Fruit fly (Drosophila melanogaster): Measurements from ENCODE around the gene Gr28b.

Gene Gr28b

DNA sequence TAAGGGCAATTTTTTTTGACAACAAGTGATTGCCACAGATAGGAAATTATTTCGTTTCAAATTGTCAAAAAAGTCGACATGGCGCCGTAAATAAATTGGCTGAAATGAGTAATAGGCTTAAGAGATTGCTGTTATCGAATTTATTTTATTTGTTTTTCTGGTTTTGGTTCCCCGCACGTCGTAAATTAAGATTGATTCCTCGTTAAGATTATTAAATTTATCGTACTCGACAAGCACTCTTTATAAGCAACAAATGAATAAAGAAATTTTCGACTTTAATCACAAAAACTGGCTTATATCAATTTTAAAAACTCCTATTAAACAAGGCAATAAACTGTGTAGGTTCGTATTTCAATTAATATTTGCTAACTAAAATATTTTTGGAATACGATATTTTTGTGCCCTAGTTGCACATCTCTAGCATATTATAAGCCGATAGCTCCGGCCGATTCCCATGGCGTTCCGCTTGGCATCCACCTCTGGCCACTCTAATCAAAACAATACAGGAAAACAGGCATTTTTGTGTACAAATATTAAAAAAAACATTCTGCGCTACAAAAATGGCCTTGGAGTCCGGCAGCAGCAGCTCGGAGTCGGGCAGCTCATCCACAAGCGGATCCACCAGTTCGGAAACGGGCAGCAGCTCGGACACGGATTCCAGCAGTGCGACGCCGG is 50.0 kb downstream of the Gr28b start, which contains the start of gene chm (continued):
- TF ChIP-seq gcm (GFP tag; optimal IDR thresholded peaks at IDR 0.05) = no peak
- peak; percentile 26 for TF ChIP-seq lbe (GFP tag; optimal IDR thresholded peaks at IDR 0.05)
- no peak for TF ChIP-seq CG11695 (GFP tag; IDR thresholded peaks at IDR 0.05)
- peak; percentile 35 for TF ChIP-seq CG18599 (GFP tag; optimal IDR thresholded peaks at IDR 0.05)
- TF ChIP-seq Drgx (GFP tag; IDR thresholded peaks at IDR 0.05) = no peak
- TF ChIP-seq Mes4 (GFP tag; optimal IDR thresholded peaks at IDR 0.05) = no peak
- peak; percentile 54 for TF ChIP-seq CG32532 (GFP tag; IDR thresholded peaks at IDR 0.05)
- TF ChIP-seq toy (GFP tag; IDR thresholded peaks at IDR 0.05) = no peak
- no peak for TF ChIP-seq CG18262 (tag; optimal IDR thresholded peaks at IDR 0.05)
- peak; percentile 11; the same call in 1 of the 3 replicates for TF ChIP-seq dysf (GFP tag; IDR thresholded peaks at IDR 0.05)
- no peak for TF ChIP-seq CrebB (tag; optimal IDR thresholded peaks at IDR 0.05)
- peak; percentile 45 for TF ChIP-seq CG34376 (GFP tag; optimal IDR thresholded peaks at IDR 0.05)
- no peak for TF ChIP-seq peb (GFP tag; IDR thresholded peaks at IDR 0.05)
- TF ChIP-seq ase (GFP tag; IDR thresholded peaks at IDR 0.05) = no peak
- TF ChIP-seq Bteb2 (GFP tag; optimal IDR thresholded peaks at IDR 0.05) = no peak
- no peak for TF ChIP-seq Bdp1 (GFP tag; optimal IDR thresholded peaks at IDR 0.05)
- no peak for TF ChIP-seq CG14050 (GFP tag; IDR thresholded peaks at IDR 0.05)
- TF ChIP-seq ssp (GFP tag; IDR thresholded peaks at IDR 0.05) = no peak
- TF ChIP-seq HLH3B (GFP tag; IDR thresholded peaks at IDR 0.05) = 0 out of 2 replicates have a peak, but pooled peaks have one; percentile 4
- no peak for TF ChIP-seq Dip3 (GFP tag; optimal IDR thresholded peaks at IDR 0.05)
- TF ChIP-seq ken (GFP tag; IDR thresholded peaks at IDR 0.05) = no peak
- peak; percentile 83 for TF ChIP-seq CG7963 (GFP tag; IDR thresholded peaks at IDR 0.05; ENCODE audit: partially characterized antibody)
- no peak for TF ChIP-seq caup (GFP tag; optimal IDR thresholded peaks at IDR 0.05; ENCODE audit: severe bottlenecking)
- no peak for TF ChIP-seq tup (GFP tag; optimal IDR thresholded peaks at IDR 0.05)
- peak; percentile 33 for TF ChIP-seq unpg (GFP tag; optimal IDR thresholded peaks at IDR 0.05)
- TF ChIP-seq CG13775 (GFP tag; optimal IDR thresholded peaks at IDR 0.05) = no peak
- no peak for TF ChIP-seq sqz (GFP tag; optimal IDR thresholded peaks at IDR 0.05)
- no peak for TF ChIP-seq gcm2 (GFP tag; optimal IDR thresholded peaks at IDR 0.05)
- TF ChIP-seq CG4730 (GFP tag; IDR thresholded peaks at IDR 0.05) = no peak
- TF ChIP-seq Opbp (GFP tag; IDR thresholded peaks at IDR 0.05; ENCODE audit: partially characterized antibody) = peak; percentile 92
- no peak for TF ChIP-seq CG8765 (GFP tag; IDR thresholded peaks at IDR 0.05)
- TF ChIP-seq Mrtf (GFP tag; IDR thresholded peaks at IDR 0.05) = no peak
- TF ChIP-seq TFAM (GFP tag; optimal IDR thresholded peaks at IDR 0.05) = no peak
- TF ChIP-seq HLH54F (GFP tag; optimal IDR thresholded peaks at IDR 0.05) = peak; percentile 54
- TF ChIP-seq CG17361 (GFP tag; IDR thresholded peaks at IDR 0.05) = 0 out of 3 replicates have a peak, but pooled peaks have one; percentile 34
- no peak for TF ChIP-seq Doc2 (GFP tag; IDR thresholded peaks at IDR 0.05)
- peak; percentile 7 for TF ChIP-seq gro (GFP tag; optimal IDR thresholded peaks at IDR 0.05)
- TF ChIP-seq tna (GFP tag; IDR thresholded peaks at IDR 0.05; ENCODE audit: partially characterized antibody) = peak; percentile 64
- peak; percentile 9 for TF ChIP-seq Fer2 (tag; optimal IDR thresholded peaks at IDR 0.05)
- TF ChIP-seq dmrt99B (tag; optimal IDR thresholded peaks at IDR 0.05) = no peak
- TF ChIP-seq CG12236 (GFP tag; optimal IDR thresholded peaks at IDR 0.05) = no peak
- TF ChIP-seq CG1647 (GFP tag; optimal IDR thresholded peaks at IDR 0.05) = no peak
- TF ChIP-seq H2.0 (GFP tag; IDR thresholded peaks at IDR 0.05) = no peak
- TF ChIP-seq twi (tag; optimal IDR thresholded peaks at IDR 0.05) = no peak
- no peak for TF ChIP-seq ab (GFP tag; optimal IDR thresholded peaks at IDR 0.05)
- TF ChIP-seq CG3163 (GFP tag; optimal IDR thresholded peaks at IDR 0.05) = peak; percentile 6
- no peak for TF ChIP-seq btn (GFP tag; optimal IDR thresholded peaks at IDR 0.05)
- TF ChIP-seq CG4404 (GFP tag; IDR thresholded peaks at IDR 0.05) = no peak
- no peak; the same call in none of the 2 replicates for TF ChIP-seq sisA (GFP tag; IDR thresholded peaks at IDR 0.05)
- no peak for TF ChIP-seq org-1 (GFP tag; optimal IDR thresholded peaks at IDR 0.05)
- no peak for TF ChIP-seq Ravus (GFP tag; IDR thresholded peaks at IDR 0.05)
